Worm (Caenorhabditis elegans): ENCODE measurements around the gene E01G6.1.

ce11 chrX:12222723-12223122 is 38.0 kb upstream of the E01G6.1 start:
- TF ChIP-seq unc-130 (GFP tag; optimal IDR thresholded peaks at IDR 0.05), result no peak
- no peak for TF ChIP-seq F49E8.2 (tag; optimal IDR thresholded peaks at IDR 0.05; ENCODE audit: borderline replicate concordance)
- no peak for TF ChIP-seq zfp-3 (GFP tag; conservative IDR thresholded peaks at IDR 0.05)
- TF ChIP-seq ceh-20 (GFP tag; IDR thresholded peaks at IDR 0.05), result no peak
- TF ChIP-seq saeg-2 (GFP tag; IDR thresholded peaks at IDR 0.05), result no peak
- TF ChIP-seq ZK546.5 (tag; optimal IDR thresholded peaks at IDR 0.05), result no peak

All from whole organism, L4 larva.